Worm (Caenorhabditis elegans): ENCODE data around the gene srh-98.

- no peak for TF ChIP-seq ceh-32 (tag; optimal IDR thresholded peaks at IDR 0.05; ENCODE audit: poor library complexity)
- TF ChIP-seq nhr-25 (tag; optimal IDR thresholded peaks at IDR 0.05; ENCODE audit: borderline replicate concordance, insufficient read depth) = no peak
- TF ChIP-seq nhr-111 (GFP tag; optimal IDR thresholded peaks at IDR 0.05) = no peak
- no peak for TF ChIP-seq duxl-1 (tag; optimal IDR thresholded peaks at IDR 0.05; ENCODE audit: poor library complexity)
- TF ChIP-seq ctbp-1 (GFP tag; IDR thresholded peaks at IDR 0.05) = no peak
- TF ChIP-seq lin-15B (tag; optimal IDR thresholded peaks at IDR 0.05) = no peak
- no peak for TF ChIP-seq unc-62 (GFP tag; optimal IDR thresholded peaks at IDR 0.05 in 1 of 2)
- no peak for TF ChIP-seq unc-62 (tag; optimal IDR thresholded peaks at IDR 0.05)
- TF ChIP-seq dve-1 (tag; optimal IDR thresholded peaks at IDR 0.05; ENCODE audit: insufficient read depth) = no peak
Observed at ce11 chrV:16218972-16219757, 16.4 kb downstream of the srh-98 start, which contains the start of gene glc-1.

Data from whole organism, L4 larva.